Worm (Caenorhabditis elegans): ENCODE data around the gene F13A2.5.

The F13A2.5 gene

ce11 chrV:4356047-4356612 is 45.6 kb downstream of the F13A2.5 start:
- TF ChIP-seq elt-3 (tag; optimal IDR thresholded peaks at IDR 0.05) (no peak), nhr-2 (tag; optimal IDR thresholded peaks at IDR 0.05) (no peak), ces-1 (GFP tag; optimal IDR thresholded peaks at IDR 0.05) (peak; percentile 94), ceh-83 (GFP tag; optimal IDR thresholded peaks at IDR 0.05) (no peak)

Data from whole organism, mixed stage, embryonic.